Fruit fly (Drosophila melanogaster): ENCODE results near the gene CG17475.
A peak's percentile ranks its signal among the peaks of the same experiment; 100 is the strongest.

Gene CG17475

dm6 chr3R:17080666-17081358 lies 49.4 kb downstream of the CG17475 start (continued):
- TF ChIP-seq ab (GFP tag; optimal IDR thresholded peaks at IDR 0.05) (peak; percentile 73), CG12236 (GFP tag; optimal IDR thresholded peaks at IDR 0.05) (peak; percentile 80), CG11504 (tag; optimal IDR thresholded peaks at IDR 0.05) (peak; percentile 95), ara (GFP tag; IDR thresholded peaks at IDR 0.05) (peak; percentile 88), CG2199 (GFP tag; IDR thresholded peaks at IDR 0.05) (peak; percentile 87), CTCF (GFP tag; optimal IDR thresholded peaks at IDR 0.05) (peak; percentile 71), dm (GFP tag; optimal IDR thresholded peaks at IDR 0.05) (peak; percentile 68), NC2α (GFP tag; optimal IDR thresholded peaks at IDR 0.05) (peak; percentile 79), pb (GFP tag; optimal IDR thresholded peaks at IDR 0.05) (peak; percentile 85), lab (GFP tag; optimal IDR thresholded peaks at IDR 0.05) (peak; percentile 96), CG14710 (tag; optimal IDR thresholded peaks at IDR 0.05) (peak; percentile 96), CG8924 (tag; optimal IDR thresholded peaks at IDR 0.05) (peak; percentile 96), sqz (GFP tag; optimal IDR thresholded peaks at IDR 0.05) (peak; percentile 88), fd64A (GFP tag; optimal IDR thresholded peaks at IDR 0.05) (peak; percentile 65), CG9609 (GFP tag; optimal IDR thresholded peaks at IDR 0.05) (peak; percentile 87), Antp (GFP tag; optimal IDR thresholded peaks at IDR 0.05) (peak; percentile 88), stc (GFP tag; IDR thresholded peaks at IDR 0.05) (peak; percentile 94), CG32767 (GFP tag; IDR thresholded peaks at IDR 0.05) (peak; percentile 96), lilli (GFP tag; optimal IDR thresholded peaks at IDR 0.05) (peak; percentile 94), bigmax (GFP tag; optimal IDR thresholded peaks at IDR 0.05) (no peak), aop (GFP tag; IDR thresholded peaks at IDR 0.05) (no peak), chinmo (GFP tag; IDR thresholded peaks at IDR 0.05; ENCODE audit: partially characterized antibody) (no peak), CG7271 (tag; optimal IDR thresholded peaks at IDR 0.05) (no peak), nmo (GFP tag; optimal IDR thresholded peaks at IDR 0.05) (peak; percentile 97), Sox102F (GFP tag; optimal IDR thresholded peaks at IDR 0.05) (peak; percentile 96), CG11723 (GFP tag; optimal IDR thresholded peaks at IDR 0.05) (peak; percentile 92), hth (optimal IDR thresholded peaks at IDR 0.05) (no peak), CG1792 (GFP tag; optimal IDR thresholded peaks at IDR 0.05) (peak; percentile 64), fu2 (GFP tag; optimal IDR thresholded peaks at IDR 0.05) (peak; percentile 78), PHDP (tag; optimal IDR thresholded peaks at IDR 0.05) (peak; percentile 97), ssp (GFP tag; IDR thresholded peaks at IDR 0.05) (peak; percentile 85), Ptx1 (GFP tag; IDR thresholded peaks at IDR 0.05) (peak; percentile 96), wdn (GFP tag; IDR thresholded peaks at IDR 0.05) (peak; percentile 82), ranshi (GFP tag; IDR thresholded peaks at IDR 0.05) (peak; percentile 93), ttk (GFP tag; IDR thresholded peaks at IDR 0.05) (peak; percentile 86), Hmx (GFP tag; optimal IDR thresholded peaks at IDR 0.05) (peak; percentile 83), Ada2b (GFP tag; IDR thresholded peaks at IDR 0.05) (peak; percentile 86), al (GFP tag; IDR thresholded peaks at IDR 0.05) (peak; percentile 85), pho (GFP tag; optimal IDR thresholded peaks at IDR 0.05) (peak; percentile 89), CG14965 (GFP tag; optimal IDR thresholded peaks at IDR 0.05; ENCODE audit: borderline replicate concordance) (peak; percentile 55), CG33557 (GFP tag; optimal IDR thresholded peaks at IDR 0.05) (peak; percentile 94), CG11560 (tag; IDR thresholded peaks at IDR 0.05) (peak; percentile 80; the same call in 2 of the 3 replicates), Doc3 (GFP tag; IDR thresholded peaks at IDR 0.05; ENCODE audit: partially characterized antibody) (no peak), wor (GFP tag; IDR thresholded peaks at IDR 0.05) (peak; percentile 92), ap (GFP tag; IDR thresholded peaks at IDR 0.05) (peak; percentile 86), Dip2 (GFP tag; IDR thresholded peaks at IDR 0.05) (peak; percentile 41; the same call in 1 of the 2 replicates), inv (GFP tag; IDR thresholded peaks at IDR 0.05; ENCODE audit: partially characterized antibody) (no peak), Dref (GFP tag; IDR thresholded peaks at IDR 0.05) (peak; percentile 35; the same call in 1 of the 2 replicates), Sry-δ (GFP tag; optimal IDR thresholded peaks at IDR 0.05) (no peak), slbo (GFP tag; IDR thresholded peaks at IDR 0.05) (peak; percentile 93), CG13894 (tag; optimal IDR thresholded peaks at IDR 0.05) (peak; percentile 74)
